Worm (Caenorhabditis elegans) whole organism, early embryonic: ENCODE results near the gene F46G11.2.

Experiments
- B0310.2 ChIP-seq: sonication (generic microtip); optimal IDR thresholded peaks from 2 replicates; lab custom pipeline; 2016; ENCODE audit warnings: mild to moderate bottlenecking, missing genetic modification characterization, missing compliant biosample characterization
- aly-1 ChIP-seq: sonication (generic microtip); optimal IDR thresholded peaks from 2 replicates; lab custom pipeline; 2016; ENCODE audit warnings: missing genetic modification characterization, missing compliant biosample characterization
- ama-1 ChIP-seq: fragments of 150-350 bp; optimal IDR thresholded peaks from 2 replicates; lab custom pipeline; 2014
- pes-1 ChIP-seq: fragments of 200-800 bp; sonication (Bioruptor generic); IDR thresholded peaks from 2 replicates; pipeline ENCODE4 v1.3.6; 2022; ENCODE audit warnings: missing genetic modification reagents, missing genetic modification characterization, missing compliant biosample characterization
- sea-1 ChIP-seq: fragments of 200-800 bp; sonication (Bioruptor generic); conservative IDR thresholded peaks from 2 replicates; pipeline ENCODE4 v1.3.6; 2022; ENCODE audit warnings: missing genetic modification characterization, missing compliant biosample characterization
- tbx-11 ChIP-seq: fragments of 200-800 bp; sonication (Bioruptor generic); IDR thresholded peaks from 2 replicates; pipeline ENCODE4 v1.3.6; 2022; ENCODE audit warnings: missing genetic modification characterization, missing compliant biosample characterization
- tra-4 ChIP-seq: sonication (generic microtip); optimal IDR thresholded peaks from 2 replicates; lab custom pipeline; 2017; ENCODE audit warnings: missing genetic modification characterization, missing compliant biosample characterization

ce11 chrX:5834581-5835481, 46.9 kb downstream of the F46G11.2 start, which contains the start of gene F13D11.4:
- no peak for TF ChIP-seq B0310.2 (tag; lab: Kevin White, UChicago)
- no peak for TF ChIP-seq ama-1 (lab: Kevin White, UChicago)
- no peak for TF ChIP-seq sea-1 (GFP tag; lab: Robert Waterston, UW)
- no peak for TF ChIP-seq tbx-11
- no peak for TF ChIP-seq tra-4 (tag; lab: Kevin White, UChicago)
- no peak for TF ChIP-seq aly-1
- no peak for TF ChIP-seq pes-1 (GFP tag; lab: Robert Waterston, UW)
